Worm (Caenorhabditis elegans) whole organism, L2 larva: ENCODE measurements around the gene C51E3.10.

ENCODE experiments used
- alr-1 ChIP-seq: fragments of 150-350 bp; optimal IDR thresholded peaks from 2 replicates; lab custom pipeline; 2014; ENCODE audit warnings: missing biosample characterization, missing genetic modification characterization
- aly-2 ChIP-seq: fragments of 150-350 bp; optimal IDR thresholded peaks from 2 replicates; lab custom pipeline; 2014; ENCODE audit warnings: missing biosample characterization, missing genetic modification characterization
- lin-13 ChIP-seq: fragments of 150-350 bp; optimal IDR thresholded peaks from 2 replicates; lab custom pipeline; 2014; ENCODE audit warnings: missing biosample characterization, missing genetic modification reagents, missing genetic modification characterization
- lsy-2 ChIP-seq, 2 experiments: fragments of 150-350 bp in 1 of 2; sonication (generic microtip) in 1 of 2; optimal IDR thresholded peaks; 2 replicates each; lab custom pipeline; 2014 to 2017; ENCODE audit warnings: missing biosample characterization in 2 of 2, missing genetic modification characterization in 2 of 2
- nhr-11 ChIP-seq: fragments of 150-350 bp; optimal IDR thresholded peaks from 2 replicates; lab custom pipeline; 2014; ENCODE audit warnings: missing biosample characterization, missing genetic modification characterization
- sma-3 ChIP-seq: sonication (generic microtip); optimal IDR thresholded peaks from 2 replicates; lab custom pipeline; 2016; ENCODE audit warnings: missing genetic modification reagents, missing genetic modification characterization, missing compliant biosample characterization
- zag-1 ChIP-seq: fragments of 150-350 bp; optimal IDR thresholded peaks from 2 replicates; lab custom pipeline; 2014; ENCODE audit warnings: missing biosample characterization, missing genetic modification characterization

- no peak for TF ChIP-seq zag-1 (tag; lab: Kevin White, UChicago)
- no peak for TF ChIP-seq nhr-11 (tag; lab: Kevin White, UChicago)
- TF ChIP-seq sma-3 (GFP tag; lab: Kevin White, UChicago): no peak
- no peak for TF ChIP-seq lin-13
- TF ChIP-seq aly-2 (tag; lab: Kevin White, UChicago): no peak
- TF ChIP-seq lsy-2 (tag; optimal IDR thresholded peaks at IDR 0.05; lab: Kevin White, UChicago): no peak
- no peak for TF ChIP-seq alr-1
These were observed 24.8 kb upstream of the C51E3.10 start, which contains the start of gene ZK856.18 for ce11 chrV:10185719-10186118.
